Worm (Caenorhabditis elegans) whole organism, dauer: ENCODE results near the gene mfsd-10.

Experiments
- unc-62 ChIP-seq: sonication (generic microtip); optimal IDR thresholded peaks from 2 replicates; lab custom pipeline; 2017; ENCODE audit warnings: missing biosample characterization, missing genetic modification reagents, missing genetic modification characterization

mfsd-10 gene

DNA sequence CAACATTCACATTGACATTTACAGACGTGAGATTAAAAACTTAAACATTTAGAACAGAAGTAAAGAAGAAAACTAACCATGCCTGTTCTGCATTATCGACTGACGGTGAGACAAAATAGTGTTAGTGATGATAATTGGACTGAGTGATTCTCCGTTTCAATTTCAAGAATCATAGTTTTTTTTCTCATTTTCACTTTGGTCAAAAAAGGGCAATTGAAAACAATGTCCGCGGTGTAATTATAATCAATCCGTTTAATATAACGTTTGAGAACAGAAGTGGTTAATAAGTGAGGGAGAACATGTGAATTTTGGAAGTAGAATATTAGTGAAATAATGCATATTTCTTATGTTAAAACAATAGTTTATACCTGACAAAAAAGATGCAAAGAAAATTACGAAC, 11.2 kb upstream of the mfsd-10 start, which contains the start of gene F10D7.10:
TSS of gene F10D7.10 (minus strand) at position 101 of the 400 bp plus-strand sequence.
- TF ChIP-seq unc-62, result no peak

DNA sequence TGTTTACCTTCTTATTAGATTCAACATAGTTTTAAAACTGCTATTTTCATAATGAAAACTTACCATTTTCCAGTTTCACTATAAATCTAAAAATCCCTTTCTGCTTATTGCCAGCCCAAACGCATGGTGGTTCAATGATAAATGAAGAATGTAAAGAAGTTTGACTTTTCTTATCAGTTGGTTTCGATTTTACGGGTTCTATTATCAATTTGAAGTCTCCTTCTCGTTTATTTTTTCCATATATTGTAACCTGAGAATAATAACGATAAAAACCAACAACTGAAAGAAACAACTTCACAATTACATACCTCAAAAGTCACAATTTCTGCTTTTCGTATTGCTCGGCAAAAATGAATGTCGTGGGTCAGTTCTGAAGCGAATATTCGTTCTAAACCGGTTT, 10.6 kb upstream of the mfsd-10 start:
- no peak for TF ChIP-seq unc-62

DNA sequence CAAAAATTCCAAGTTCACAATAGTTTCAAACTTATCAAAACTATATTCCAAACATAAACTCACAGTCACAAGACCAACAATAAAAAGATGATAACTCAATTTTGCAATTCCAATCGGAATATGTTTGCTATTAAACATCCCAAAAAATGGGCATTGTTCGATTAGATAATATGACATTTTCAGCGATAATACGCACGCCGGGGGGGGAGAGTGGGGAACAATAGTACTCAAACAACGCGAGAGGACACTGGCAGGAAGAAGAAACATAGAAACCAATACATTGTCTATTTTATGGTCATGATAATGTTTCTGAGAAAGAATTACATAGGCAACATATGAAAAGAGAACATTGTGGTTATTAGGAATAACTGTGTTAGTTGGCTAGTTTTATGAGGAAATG, 7.4 kb upstream of the mfsd-10 start:
- TF ChIP-seq unc-62, result no peak

DNA sequence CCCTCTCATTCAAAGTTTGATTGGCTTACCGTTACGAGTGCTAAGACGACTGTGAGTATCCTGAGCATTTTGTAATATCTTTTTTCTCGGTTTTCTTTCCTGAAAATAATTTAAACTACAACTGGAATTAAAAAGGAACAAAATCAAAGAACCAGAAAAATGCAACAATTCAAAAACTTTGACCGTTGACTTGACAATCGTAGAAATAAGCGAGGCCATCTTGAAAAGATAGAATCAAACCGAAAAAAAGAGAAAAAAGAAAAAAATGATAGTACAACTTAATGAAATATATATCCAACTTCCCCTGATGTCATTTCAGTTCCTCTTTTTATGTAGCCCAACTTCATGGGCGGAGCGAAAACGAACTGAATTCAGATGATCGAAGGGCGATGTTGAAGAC, 6.1 kb upstream of the mfsd-10 start, which contains the start of gene F10D7.3:
TSS of gene F10D7.3 (minus strand) at position 101 of the 400 bp plus-strand sequence.
- no peak for TF ChIP-seq unc-62

DNA sequence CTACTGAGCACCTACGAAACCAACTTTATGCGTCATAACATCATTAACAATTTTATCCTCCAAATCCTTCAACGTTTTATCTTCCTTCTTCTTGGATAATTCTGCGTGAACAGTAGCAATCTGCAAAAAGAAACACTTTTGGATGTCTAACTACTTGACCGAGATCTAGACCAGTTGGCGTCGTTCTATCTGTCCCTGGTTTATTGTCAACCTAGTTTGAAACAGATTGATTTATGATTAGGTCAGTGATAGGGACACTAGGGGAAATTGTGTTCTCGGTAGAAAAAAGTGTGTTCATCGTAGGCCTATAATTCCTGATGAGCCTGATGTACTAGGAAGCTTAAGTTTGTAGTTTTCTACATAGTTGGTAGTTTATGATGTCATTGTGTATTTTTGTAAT, 5.5 kb upstream of the mfsd-10 start:
- TF ChIP-seq unc-62, result no peak

DNA sequence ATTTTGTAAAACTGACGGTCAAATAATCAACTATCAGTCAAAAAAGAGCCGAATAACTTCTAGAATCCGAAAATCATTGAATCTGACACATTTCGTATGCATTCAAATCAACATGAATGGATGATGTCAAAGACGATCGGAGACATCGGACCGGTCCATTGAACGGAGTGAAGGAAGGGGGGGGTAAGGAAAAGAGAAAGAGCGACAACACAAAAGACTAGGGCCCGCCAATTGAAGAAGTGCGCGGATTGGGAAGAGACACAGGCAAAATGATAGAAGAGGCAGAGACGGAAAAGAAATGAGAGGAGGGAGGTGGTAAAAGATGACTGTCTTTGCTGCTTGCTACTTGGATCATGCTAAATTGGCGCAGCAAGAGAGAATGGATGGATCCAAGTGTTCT, 1.1 kb upstream of the mfsd-10 start:
- no peak for TF ChIP-seq unc-62

DNA sequence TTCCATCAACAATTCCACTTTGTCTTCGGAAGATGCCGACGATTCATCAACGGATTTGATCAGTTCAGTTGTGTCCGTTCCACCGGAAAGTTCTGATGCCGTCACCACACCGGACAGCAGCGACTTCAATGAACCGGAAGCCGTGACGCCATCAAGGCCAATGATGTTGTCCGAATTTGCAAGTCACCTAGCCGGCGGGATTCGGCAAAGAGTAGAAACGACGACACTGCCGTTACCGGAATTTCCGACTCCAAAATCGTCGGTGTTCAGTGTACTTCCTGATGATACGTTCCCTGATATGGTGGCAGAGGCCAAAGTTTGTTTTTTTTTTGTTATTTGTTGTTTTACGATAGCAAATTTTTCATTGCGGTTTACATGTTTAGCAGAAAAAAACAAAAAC, 5.0 kb downstream of the mfsd-10 start:
- TF ChIP-seq unc-62, result no peak

DNA sequence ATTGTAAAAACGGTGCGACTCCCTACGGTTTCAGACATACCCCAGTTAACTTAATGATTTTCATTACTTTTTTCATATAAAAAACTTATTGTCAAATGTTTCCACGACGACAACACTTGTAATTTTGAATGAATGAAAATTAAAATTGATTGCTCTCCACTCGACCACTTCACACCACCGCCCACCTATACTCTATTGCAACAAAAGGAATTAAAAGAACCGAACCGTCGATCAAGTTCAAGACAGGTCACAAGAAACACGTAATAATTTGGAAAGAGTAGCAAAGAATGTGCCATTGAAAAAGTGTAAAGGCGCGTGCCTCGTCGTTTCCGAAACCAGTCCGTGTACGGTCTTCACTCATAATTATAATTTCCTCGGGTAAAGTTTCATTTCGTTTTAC, 5.9 kb downstream of the mfsd-10 start, which contains the start of gene F10D7.11:
TSS of gene F10D7.11 (plus strand) at position 301 of the 400 bp plus-strand sequence.
- TF ChIP-seq unc-62, result no peak

DNA sequence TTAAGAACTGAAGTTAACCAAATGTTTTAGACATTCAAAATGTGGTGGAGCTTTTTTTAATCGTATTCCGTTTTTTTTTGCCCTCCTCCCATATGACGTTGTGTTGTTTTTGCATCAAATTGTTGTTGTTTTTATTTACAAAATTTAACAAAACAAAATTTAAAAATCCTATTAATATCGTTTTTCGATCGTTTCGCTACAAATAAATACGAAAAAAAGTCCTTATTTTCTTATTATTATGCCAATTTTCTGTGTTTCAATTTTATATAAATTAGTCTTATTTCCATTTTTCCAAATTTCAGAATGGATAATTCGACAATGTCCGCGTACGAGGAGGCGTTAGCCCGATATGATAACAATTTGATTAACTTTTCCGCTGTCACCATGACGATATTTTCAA, 9.0 kb downstream of the mfsd-10 start, which contains the start of gene npr-36:
TSS of gene npr-36 (plus strand) at position 301 of the 400 bp plus-strand sequence.
- TF ChIP-seq unc-62, result no peak

DNA sequence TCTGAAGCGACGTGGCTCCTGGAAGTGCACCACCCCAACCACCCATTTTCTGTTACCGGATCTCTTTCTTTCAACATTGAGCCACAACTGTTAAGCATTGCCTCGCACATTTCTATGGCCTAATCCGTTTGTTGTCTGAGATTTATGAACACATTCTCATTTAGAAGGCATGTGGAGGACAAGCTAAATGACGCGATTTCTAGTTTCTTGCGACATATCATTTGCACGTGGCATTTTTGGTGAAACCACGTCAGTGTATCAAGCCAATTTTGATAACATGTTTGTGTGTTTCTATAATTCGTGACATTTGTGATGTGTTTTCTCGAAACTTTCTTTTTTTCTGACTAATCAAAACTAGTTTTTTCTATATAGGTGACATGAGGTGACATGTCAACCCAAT, 11.7 kb downstream of the mfsd-10 start:
- TF ChIP-seq unc-62, result no peak

DNA sequence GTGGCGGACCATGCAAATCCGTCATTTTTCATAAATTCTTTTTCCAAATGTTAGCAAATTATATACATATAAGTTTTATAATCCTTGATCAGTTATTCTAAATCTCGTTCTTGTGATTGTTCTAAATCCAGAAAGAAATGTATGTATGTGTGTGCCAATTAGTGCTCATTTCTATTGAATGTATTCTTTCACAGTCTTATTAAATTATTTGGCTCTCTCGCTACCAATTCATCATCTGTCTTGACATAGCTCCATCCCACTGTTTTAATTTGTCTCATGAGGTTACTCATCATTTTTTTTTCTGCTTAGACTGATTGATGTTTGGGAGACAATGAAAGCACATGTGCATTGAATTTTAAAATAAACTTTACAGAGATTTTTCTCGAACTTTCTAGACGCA, 13.0 kb downstream of the mfsd-10 start:
- no peak for TF ChIP-seq unc-62

DNA sequence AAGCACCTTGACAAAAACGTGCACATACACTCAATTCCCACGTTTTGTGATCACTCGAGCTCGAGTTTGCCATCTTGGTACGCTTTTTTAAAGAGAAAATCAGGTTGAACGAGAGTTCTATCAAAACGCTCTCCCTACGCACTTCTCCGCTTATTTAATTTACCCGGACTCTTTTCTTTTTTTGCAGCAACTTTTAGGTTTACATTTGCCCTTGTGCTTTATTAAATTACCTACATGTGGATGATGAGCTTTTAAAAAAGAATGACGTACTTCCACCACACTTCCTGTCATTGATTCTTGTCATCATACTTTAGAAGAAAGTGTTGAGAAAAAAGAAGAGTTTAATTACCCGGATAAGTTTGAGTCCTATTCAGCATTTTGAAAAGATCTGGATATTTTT, 16.3 kb downstream of the mfsd-10 start:
- no peak for TF ChIP-seq unc-62

DNA sequence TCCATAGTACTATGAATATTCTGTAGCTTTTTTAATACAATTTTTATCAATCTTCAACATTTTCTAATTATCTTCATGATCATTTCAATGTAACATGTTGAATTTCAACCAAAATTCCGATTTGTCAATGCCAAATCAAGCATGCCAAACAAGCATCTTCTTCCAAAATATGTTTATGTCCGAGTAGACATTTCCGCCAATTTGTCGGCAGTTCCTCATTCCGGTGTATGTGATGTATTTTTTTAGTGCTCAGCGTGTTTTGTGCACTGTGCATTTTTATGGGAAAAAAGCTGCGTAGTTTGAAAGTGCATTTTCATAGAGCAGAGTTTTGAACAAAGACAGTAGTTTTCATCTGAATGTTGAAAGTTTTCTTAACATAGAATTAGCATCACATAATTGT, 19.0 kb downstream of the mfsd-10 start:
- no peak for TF ChIP-seq unc-62

DNA sequence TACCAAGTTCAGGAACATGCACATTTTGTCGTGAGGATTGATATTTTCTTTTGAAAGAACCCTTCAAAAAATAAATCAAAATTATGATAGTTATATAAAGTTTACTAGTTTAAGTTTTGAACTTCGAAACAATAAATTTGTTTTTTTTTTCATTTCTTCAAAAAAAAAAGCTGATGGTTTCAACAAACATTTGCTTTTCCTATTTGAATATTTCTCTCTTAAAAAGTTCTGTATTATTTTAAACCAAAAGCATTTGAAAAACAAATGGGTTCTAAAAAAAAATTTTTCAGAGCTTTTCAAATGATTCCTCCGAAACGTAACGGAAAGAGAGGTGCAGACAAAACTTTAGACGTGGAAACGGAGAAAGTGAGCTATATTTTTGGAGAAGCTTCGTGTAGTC, 28.0 kb downstream of the mfsd-10 start, which contains the start of gene C53C11.1:
TSS of gene C53C11.1 (plus strand) at position 301 of the 400 bp plus-strand sequence.
- TF ChIP-seq unc-62, result no peak

DNA sequence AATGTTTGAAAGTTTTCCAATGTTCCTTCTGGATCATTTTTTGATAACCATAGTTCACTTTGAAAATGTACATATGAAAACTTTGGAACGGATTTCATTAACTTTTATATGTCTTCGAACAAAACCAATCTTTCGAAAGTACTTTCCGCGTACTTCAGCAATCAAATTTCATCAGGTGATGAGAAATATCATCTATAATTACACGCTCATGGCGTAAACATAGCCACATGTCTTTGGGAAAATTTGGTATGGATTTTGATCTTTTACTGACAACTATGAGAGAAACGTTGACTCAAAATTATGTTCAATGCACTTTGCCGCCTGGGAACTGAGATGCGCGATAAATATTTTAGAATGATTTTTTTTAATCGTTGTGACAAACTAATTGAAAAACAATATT, 29.5 kb downstream of the mfsd-10 start:
- TF ChIP-seq unc-62, result no peak

DNA sequence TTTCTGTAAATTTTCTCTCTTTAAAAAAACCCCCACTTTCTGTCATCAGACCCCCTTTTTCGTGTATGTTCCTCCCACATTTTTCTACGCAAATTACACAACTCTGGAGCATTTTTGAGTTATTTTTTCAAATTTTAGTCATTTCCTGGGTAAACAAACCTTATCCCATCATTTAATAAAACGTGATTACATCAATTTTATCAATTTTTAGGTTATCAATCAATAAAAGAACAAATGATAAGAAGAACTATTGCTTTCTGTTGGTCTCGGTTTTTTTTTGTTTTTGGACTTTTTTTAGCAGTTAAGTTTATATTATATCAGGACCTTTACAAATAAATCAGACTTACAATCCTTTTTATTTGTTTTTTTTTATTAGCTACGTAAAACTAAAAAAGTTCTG, 32.1 kb downstream of the mfsd-10 start, which contains the start of gene C53C11.2:
TSS of gene C53C11.2 (plus strand) at position 284 of the 400 bp plus-strand sequence.
- TF ChIP-seq unc-62, result no peak

DNA sequence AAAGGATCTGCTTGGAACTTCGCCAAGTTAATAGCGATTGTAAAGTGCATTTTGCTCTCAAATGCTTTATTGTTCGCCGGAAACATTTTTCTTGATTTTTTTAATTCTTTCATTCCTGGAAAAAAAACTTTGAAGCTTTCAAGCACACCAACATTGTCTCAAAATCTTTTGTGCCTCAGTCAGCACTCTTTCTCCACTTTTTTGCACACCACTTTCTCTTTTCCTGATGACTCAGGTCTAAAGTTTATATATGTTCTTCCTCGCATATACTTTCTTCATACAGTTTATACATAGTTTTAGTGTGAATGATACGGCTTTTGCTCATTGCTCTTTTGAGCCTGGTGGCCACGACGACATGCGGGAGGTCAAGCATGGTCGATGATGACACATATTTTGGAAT, 34.7 kb downstream of the mfsd-10 start, which contains the start of gene C53C11.5:
TSS of gene C53C11.5 (plus strand) at position 301 of the 400 bp plus-strand sequence.
- no peak for TF ChIP-seq unc-62

DNA sequence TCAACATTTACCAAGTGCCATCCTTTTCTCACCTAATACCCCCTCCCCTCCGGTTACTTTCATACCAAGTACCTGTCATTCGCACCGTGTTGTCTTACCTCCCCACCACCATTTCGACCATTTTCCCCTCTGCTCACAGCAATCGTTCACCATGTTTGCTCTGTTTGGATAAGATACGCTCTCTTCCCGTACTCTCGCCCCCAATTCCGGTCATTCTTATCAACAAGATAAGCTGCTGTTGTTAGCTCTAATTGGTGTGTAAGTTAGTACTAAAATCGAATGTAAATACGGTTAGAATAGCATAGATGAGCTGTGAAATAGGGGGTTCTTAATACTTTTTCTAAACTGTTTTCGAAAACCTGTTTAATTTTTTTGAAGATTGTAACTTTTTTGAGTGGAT, 37.9 kb downstream of the mfsd-10 start:
- TF ChIP-seq unc-62, result no peak

DNA sequence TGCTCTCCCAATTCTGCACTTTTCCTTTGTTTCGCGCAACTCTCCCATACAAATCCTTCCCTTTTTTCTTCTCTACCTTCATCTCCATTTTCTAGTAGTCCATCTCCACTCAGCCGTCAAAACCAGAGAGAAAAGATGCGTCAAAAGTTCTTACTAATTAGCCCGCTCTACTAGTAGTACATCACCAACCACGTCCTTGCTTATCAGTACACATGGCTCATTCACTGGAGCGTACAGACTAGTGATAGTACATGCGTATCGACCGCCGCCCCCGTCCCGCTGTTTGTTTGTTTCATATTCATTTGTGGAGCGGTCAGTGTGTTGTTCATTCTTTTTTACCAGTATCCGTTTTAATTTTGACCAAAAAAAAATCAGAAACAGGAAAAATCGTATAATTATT, 39.4 kb downstream of the mfsd-10 start:
- TF ChIP-seq unc-62, result no peak
